Worm (Caenorhabditis elegans): Measurements from ENCODE around the gene acr-18.

ce11 chrV:15519845-15520244 is 39.1 kb downstream of the acr-18 start:
- no peak for TF ChIP-seq unc-62 (GFP tag; optimal IDR thresholded peaks at IDR 0.05)
- no peak for TF ChIP-seq nhr-237 (tag; optimal IDR thresholded peaks at IDR 0.05)
- no peak for TF ChIP-seq lin-13 (tag; optimal IDR thresholded peaks at IDR 0.05)
- TF ChIP-seq blmp-1 (tag; optimal IDR thresholded peaks at IDR 0.05), result no peak
- no peak for TF ChIP-seq nhr-28 (tag; optimal IDR thresholded peaks at IDR 0.05)
- TF ChIP-seq sptf-1 (tag; optimal IDR thresholded peaks at IDR 0.05), result no peak
- no peak for TF ChIP-seq pha-4 (tag; optimal IDR thresholded peaks at IDR 0.05)
- TF ChIP-seq elt-3 (tag; optimal IDR thresholded peaks at IDR 0.05), result no peak
- no peak for TF ChIP-seq hlh-1 (tag; optimal IDR thresholded peaks at IDR 0.05)
- no peak for TF ChIP-seq sem-2 (GFP tag; optimal IDR thresholded peaks at IDR 0.05)
- TF ChIP-seq snpc-4 (tag; optimal IDR thresholded peaks at IDR 0.05), result no peak
- TF ChIP-seq mab-5 (tag; optimal IDR thresholded peaks at IDR 0.05), result no peak
- no peak for TF ChIP-seq tbx-8 (GFP tag; optimal IDR thresholded peaks at IDR 0.05)
